Worm (Caenorhabditis elegans) whole organism, young adult: Measurements from ENCODE around the gene F41E6.1.

ENCODE experiments used
- B0019.2 ChIP-seq: fragments of 200-800 bp; sonication (Bioruptor generic); conservative IDR thresholded peaks from 2 replicates; pipeline ENCODE4 v1.3.6; 2022; ENCODE audit warnings: missing genetic modification reagents, missing genetic modification characterization, missing compliant biosample characterization
- D2030.7 ChIP-seq: fragments of 200-800 bp; sonication (Bioruptor generic); IDR thresholded peaks from 2 replicates; pipeline ENCODE4 v1.3.6; 2022; ENCODE audit warnings: missing genetic modification reagents, missing genetic modification characterization, missing compliant biosample characterization
- F23B12.7 ChIP-seq: sonication (generic microtip); optimal IDR thresholded peaks from 2 replicates; lab custom pipeline; 2017; ENCODE audit warnings: missing genetic modification characterization, mild to moderate bottlenecking, missing compliant biosample characterization, antibody characterized with exemption, moderate library complexity; ENCODE audit not compliant: insufficient read depth
- F39B2.1 ChIP-seq: fragments of 200-800 bp; sonication (Bioruptor generic); IDR thresholded peaks from 2 replicates; pipeline ENCODE4 v1.3.6; 2022; ENCODE audit warnings: missing genetic modification reagents, missing genetic modification characterization, missing compliant biosample characterization
- F49E8.2 ChIP-seq: sonication (generic microtip); optimal IDR thresholded peaks from 3 replicates; lab custom pipeline; 2017; ENCODE audit warnings: missing genetic modification characterization, mild to moderate bottlenecking, missing compliant biosample characterization, antibody characterized with exemption, moderate library complexity; ENCODE audit not compliant: insufficient read depth
- F55B11.4 ChIP-seq: sonication (generic microtip); optimal IDR thresholded peaks from 2 replicates; lab custom pipeline; 2016; ENCODE audit warnings: missing compliant biosample characterization, missing genetic modification characterization, borderline replicate concordance; ENCODE audit not compliant: insufficient read depth
- K12H6.12 ChIP-seq: fragments of 200-800 bp; sonication (Bioruptor generic); optimal IDR thresholded peaks from 2 replicates; lab custom pipeline; 2018; ENCODE audit warnings: mild to moderate bottlenecking, missing genetic modification characterization, missing compliant biosample characterization
- T07F8.4 ChIP-seq: sonication (generic microtip); optimal IDR thresholded peaks from 2 replicates; lab custom pipeline; 2016; ENCODE audit warnings: mild to moderate bottlenecking, missing genetic modification characterization, moderate library complexity, missing compliant biosample characterization
- Y56A3A.18 ChIP-seq: fragments of 200-800 bp; sonication (Bioruptor generic); IDR thresholded peaks from 2 replicates; pipeline ENCODE4 v1.3.6; 2022; ENCODE audit warnings: missing genetic modification reagents, missing genetic modification characterization, missing compliant biosample characterization
- ama-1 ChIP-seq, 3 experiments: fragments of 150-350 bp in 1 of 3; sonication (generic microtip) in 2 of 3; optimal IDR thresholded peaks; 2 replicates each; lab custom pipeline; 2014 to 2018; ENCODE audit warnings: missing biosample characterization in 2 of 3, missing genetic modification characterization in 2 of 3, missing genetic modification reagents in 2 of 3
- aptf-3 ChIP-seq: fragments of 200-800 bp; sonication (Bioruptor generic); IDR thresholded peaks from 2 replicates; pipeline ENCODE4 v1.3.6; 2022; ENCODE audit warnings: missing genetic modification characterization, missing compliant biosample characterization
- atf-7 ChIP-seq: sonication (generic microtip); optimal IDR thresholded peaks from 2 replicates; lab custom pipeline; 2017; ENCODE audit warnings: mild to moderate bottlenecking, missing genetic modification characterization, missing compliant biosample characterization
- bed-2 ChIP-seq: fragments of 200-800 bp; sonication (Bioruptor generic); IDR thresholded peaks from 2 replicates; pipeline ENCODE4 v1.3.6; 2022; ENCODE audit warnings: missing genetic modification reagents, missing genetic modification characterization, missing compliant biosample characterization
- ceh-100 ChIP-seq: fragments of 200-800 bp; sonication (Bioruptor generic); IDR thresholded peaks from 2 replicates; pipeline ENCODE4 v1.3.6; 2022; ENCODE audit warnings: missing genetic modification reagents, missing genetic modification characterization, missing compliant biosample characterization
- dox-1 ChIP-seq: fragments of 200-800 bp; sonication (Bioruptor generic); IDR thresholded peaks from 2 replicates; pipeline ENCODE4 v1.3.6; 2022; ENCODE audit warnings: missing genetic modification reagents, missing genetic modification characterization, missing compliant biosample characterization
- egl-44 ChIP-seq: fragments of 200-800 bp; sonication (Bioruptor generic); IDR thresholded peaks from 2 replicates; pipeline ENCODE4 v1.3.6; 2022; ENCODE audit warnings: missing genetic modification reagents, missing genetic modification characterization, missing compliant biosample characterization
- ets-4 ChIP-seq: fragments of 200-800 bp; sonication (Bioruptor generic); optimal IDR thresholded peaks from 2 replicates; lab custom pipeline; 2018; ENCODE audit warnings: mild to moderate bottlenecking, missing genetic modification characterization, missing compliant biosample characterization
- gei-17 ChIP-seq: fragments of 200-800 bp; sonication (Bioruptor generic); optimal IDR thresholded peaks from 2 replicates; lab custom pipeline; 2018; ENCODE audit warnings: mild to moderate bottlenecking, missing genetic modification characterization, missing compliant biosample characterization
- hlh-26 ChIP-seq: fragments of 200-800 bp; sonication (Bioruptor generic); conservative IDR thresholded peaks from 2 replicates; pipeline ENCODE4 v1.3.6; 2022; ENCODE audit warnings: missing genetic modification reagents, missing genetic modification characterization, missing compliant biosample characterization
- hmg-20 ChIP-seq: fragments of 200-800 bp; sonication (Bioruptor generic); IDR thresholded peaks from 2 replicates; pipeline ENCODE4 v1.3.6; 2022; ENCODE audit warnings: missing genetic modification reagents, missing genetic modification characterization, missing compliant biosample characterization
- lin-54 ChIP-seq: fragments of 200-800 bp; sonication (Bioruptor generic); optimal IDR thresholded peaks from 2 replicates; lab custom pipeline; 2018; ENCODE audit warnings: mild to moderate bottlenecking, missing genetic modification characterization, missing compliant biosample characterization
- lsy-27 ChIP-seq: sonication (generic microtip); optimal IDR thresholded peaks from 2 replicates; lab custom pipeline; 2017; ENCODE audit warnings: missing genetic modification characterization, mild to moderate bottlenecking, missing compliant biosample characterization, antibody characterized with exemption, missing genotype, borderline replicate concordance; ENCODE audit not compliant: insufficient read depth
- mcd-1 ChIP-seq: fragments of 200-800 bp; sonication (Bioruptor generic); IDR thresholded peaks from 2 replicates; pipeline ENCODE4 v1.3.6; 2022; ENCODE audit warnings: missing genetic modification reagents, missing genetic modification characterization, missing compliant biosample characterization
- mxl-1 ChIP-seq: sonication (generic microtip); optimal IDR thresholded peaks from 2 replicates; lab custom pipeline; 2016; ENCODE audit warnings: missing genetic modification characterization, missing compliant biosample characterization
- nfya-1 ChIP-seq: sonication (generic microtip); optimal IDR thresholded peaks from 2 replicates; lab custom pipeline; 2017; ENCODE audit warnings: antibody characterized with exemption, missing compliant biosample characterization, missing genetic modification characterization, borderline replicate concordance; ENCODE audit not compliant: insufficient read depth
- nhr-80 ChIP-seq: sonication (generic microtip); optimal IDR thresholded peaks from 2 replicates; lab custom pipeline; 2016; ENCODE audit warnings: missing genetic modification characterization, missing compliant biosample characterization
- repo-1 ChIP-seq: sonication (generic microtip); optimal IDR thresholded peaks from 2 replicates; lab custom pipeline; 2017; ENCODE audit warnings: mild to moderate bottlenecking, missing genetic modification characterization, missing compliant biosample characterization
- sea-2 ChIP-seq: fragments of 200-800 bp; sonication (Bioruptor generic); IDR thresholded peaks from 2 replicates; pipeline ENCODE4 v1.3.6; 2022; ENCODE audit warnings: missing genetic modification characterization, missing compliant biosample characterization
- snpc-4 ChIP-seq, 5 experiments: fragments of 150-350 bp in 1 of 5; sonication (generic microtip) in 4 of 5; optimal IDR thresholded peaks; 2 replicates each; lab custom pipeline; 2014 to 2018; ENCODE audit warnings: missing genetic modification characterization in 5 of 5, missing biosample characterization in 3 of 5, antibody characterized with exemption in 2 of 5, mild to moderate bottlenecking in 2 of 5, missing compliant biosample characterization in 2 of 5, missing genotype in 2 of 5, moderate library complexity in 2 of 5, missing genetic modification reagents in 1 of 5
- tbp1 ChIP-seq: fragments of 200-800 bp; sonication (Bioruptor generic); optimal IDR thresholded peaks from 2 replicates; lab custom pipeline; 2018; ENCODE audit warnings: mild to moderate bottlenecking, missing genetic modification characterization, missing compliant biosample characterization
- unc-62 ChIP-seq: fragments of 150-350 bp; optimal IDR thresholded peaks from 2 replicates; lab custom pipeline; 2014; ENCODE audit warnings: missing biosample characterization, missing genetic modification reagents, missing genetic modification characterization
- zim-3 ChIP-seq: sonication (generic microtip); optimal IDR thresholded peaks from 2 replicates; lab custom pipeline; 2017; ENCODE audit warnings: mild to moderate bottlenecking, missing genetic modification characterization, moderate library complexity, missing compliant biosample characterization
- ztf-25 ChIP-seq: fragments of 200-800 bp; sonication (Bioruptor generic); IDR thresholded peaks from 2 replicates; pipeline ENCODE4 v1.3.6; 2022; ENCODE audit warnings: missing genetic modification reagents, missing genetic modification characterization, missing compliant biosample characterization

Gene F41E6.1

DNA sequence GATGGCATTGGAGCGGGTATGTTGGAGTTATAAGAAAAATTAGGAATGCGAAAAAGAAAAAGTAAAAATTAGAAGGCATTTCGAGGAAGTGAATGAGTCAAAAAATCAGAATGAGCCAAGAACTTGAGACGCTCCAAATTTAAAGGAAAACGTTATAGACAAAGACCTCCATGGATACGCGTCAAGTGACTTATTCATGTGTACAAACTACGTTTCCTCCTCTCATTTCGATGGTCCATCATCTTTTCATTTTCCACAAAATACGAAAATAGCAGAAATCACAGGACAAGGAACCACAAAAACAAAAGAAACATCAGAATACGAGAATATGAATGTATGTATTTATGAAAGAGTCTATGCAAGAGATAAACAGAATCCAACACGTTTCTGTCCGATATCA, 18.9 kb downstream of the F41E6.1 start, which contains the start of gene F28A12.3:
F28A12.3 (minus strand) TSS at position 101 of the 400 bp plus-strand sequence.
- no peak for TF ChIP-seq hlh-26 (GFP tag; lab: Robert Waterston, UW)
- no peak for TF ChIP-seq repo-1 (tag; lab: Kevin White, UChicago)
- TF ChIP-seq K12H6.12 (tag; lab: Kevin White, UChicago), result no peak
- no peak for TF ChIP-seq ceh-100 (GFP tag; lab: Robert Waterston, UW)
- no peak for TF ChIP-seq F39B2.1 (GFP tag; lab: Robert Waterston, UW)
- no peak for TF ChIP-seq gei-17 (GFP tag; lab: Kevin White, UChicago)
- no peak for TF ChIP-seq D2030.7 (GFP tag; lab: Robert Waterston, UW)
- TF ChIP-seq ztf-25 (GFP tag; lab: Robert Waterston, UW), result no peak
- no peak for TF ChIP-seq tbp1 (GFP tag; lab: Kevin White, UChicago)
- no peak for TF ChIP-seq B0019.2
- no peak for TF ChIP-seq hmg-20 (GFP tag; lab: Robert Waterston, UW)
- no peak for TF ChIP-seq zim-3
- no peak for TF ChIP-seq nfya-1
- TF ChIP-seq aptf-3 (GFP tag; lab: Robert Waterston, UW), result no peak
- TF ChIP-seq unc-62, result no peak

- no peak for TF ChIP-seq T07F8.4 (tag; lab: Kevin White, UChicago)
- TF ChIP-seq ets-4 (GFP tag; lab: Kevin White, UChicago), result no peak
- TF ChIP-seq F55B11.4 (tag; lab: Kevin White, UChicago), result no peak
- no peak for TF ChIP-seq egl-44
- no peak for TF ChIP-seq bed-2
- TF ChIP-seq ama-1 (optimal IDR thresholded peaks at IDR 0.05; lab: Kevin White, UChicago), result no peak
- no peak for TF ChIP-seq ama-1 (GFP tag; optimal IDR thresholded peaks at IDR 0.05; lab: Kevin White, UChicago)
- peak; percentile 12 for TF ChIP-seq nhr-80 (tag; lab: Kevin White, UChicago)
- no peak for TF ChIP-seq ztf-25 (GFP tag; lab: Robert Waterston, UW)
- no peak for TF ChIP-seq snpc-4 (GFP tag; optimal IDR thresholded peaks at IDR 0.05; lab: Kevin White, UChicago)
- no peak for TF ChIP-seq snpc-4 (tag; optimal IDR thresholded peaks at IDR 0.05; lab: Kevin White, UChicago)
Observed at ce11 chrV:8643093-8643492, 20.7 kb downstream of the F41E6.1 start, which contains the start of gene asp-13. TSS of gene asp-13 (minus strand) at chrV:8643193.

ce11 chrV:8648251-8648650, 25.8 kb downstream of the F41E6.1 start:
- no peak for TF ChIP-seq mxl-1 (tag; lab: Kevin White, UChicago)
- TF ChIP-seq nhr-80 (tag; lab: Kevin White, UChicago), result peak; percentile 93
- peak; percentile 17; the same call in 1 of the 2 replicates for TF ChIP-seq dox-1 (GFP tag; lab: Robert Waterston, UW)

DNA sequence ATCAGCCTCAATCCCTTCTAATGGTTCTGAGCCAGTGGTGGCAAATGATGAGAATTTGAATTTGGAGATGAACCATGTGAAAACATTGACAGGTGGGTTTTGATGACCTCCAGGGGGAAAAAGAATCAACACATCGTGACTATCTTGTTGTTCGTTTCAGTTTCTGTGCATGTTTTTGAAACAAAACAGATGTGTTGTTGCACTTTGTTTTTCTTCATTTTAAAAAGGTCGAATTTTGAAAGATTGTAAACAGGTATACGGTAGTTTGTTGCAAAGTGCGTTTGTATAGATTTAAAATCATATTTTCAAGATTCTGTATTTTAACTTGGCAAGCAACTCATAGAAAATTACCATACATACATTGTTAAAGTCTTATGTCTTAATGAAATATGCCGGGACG, 28.0 kb downstream of the F41E6.1 start:
- TF ChIP-seq Y56A3A.18 (GFP tag; lab: Robert Waterston, UW) (no peak), lin-54 (GFP tag; lab: Kevin White, UChicago) (no peak), F49E8.2 (tag; lab: Kevin White, UChicago) (no peak), atf-7 (no peak), B0019.2 (no peak), lsy-27 (tag; lab: Kevin White, UChicago) (no peak), mcd-1 (GFP tag; lab: Robert Waterston, UW) (no peak), sea-2 (GFP tag; lab: Robert Waterston, UW) (no peak), F23B12.7 (tag; lab: Kevin White, UChicago) (no peak)
- TF ChIP-seq, all 124 proteins: peak for 0
